Worm (Caenorhabditis elegans) whole organism, late embryonic: ENCODE results near the gene elt-4.

Source experiments
- C08G9.2 ChIP-seq: sonication (generic microtip); optimal IDR thresholded peaks from 2 replicates; lab custom pipeline; 2016; ENCODE audit warnings: mild to moderate bottlenecking, missing genetic modification characterization, moderate library complexity, missing compliant biosample characterization
- ceh-45 ChIP-seq: fragments of 200-800 bp; sonication (Bioruptor generic); IDR thresholded peaks from 2 replicates; pipeline ENCODE4 v1.3.6; 2022; ENCODE audit warnings: missing genetic modification reagents, missing genetic modification characterization, missing compliant biosample characterization
- ceh-9 ChIP-seq: sonication (generic microtip); optimal IDR thresholded peaks from 2 replicates; lab custom pipeline; 2016; ENCODE audit warnings: mild to moderate bottlenecking, missing genetic modification characterization, inconsistent platforms, missing compliant biosample characterization
- che-1 ChIP-seq: sonication (generic microtip); optimal IDR thresholded peaks from 2 replicates; lab custom pipeline; 2016; ENCODE audit warnings: mild to moderate bottlenecking, missing genetic modification characterization, missing compliant biosample characterization
- elt-2 ChIP-seq: sonication (generic microtip); optimal IDR thresholded peaks from 2 replicates; lab custom pipeline; 2016; ENCODE audit warnings: missing genetic modification reagents, missing genetic modification characterization, missing compliant biosample characterization
- ets-4 ChIP-seq: sonication (generic microtip); optimal IDR thresholded peaks from 2 replicates; lab custom pipeline; 2016; ENCODE audit warnings: missing genetic modification characterization, missing compliant biosample characterization
- eyg-1 ChIP-seq: sonication (generic microtip); optimal IDR thresholded peaks from 2 replicates; lab custom pipeline; 2016; ENCODE audit warnings: missing genotype, missing genetic modification characterization, missing compliant biosample characterization
- hlh-8 ChIP-seq: sonication (generic microtip); optimal IDR thresholded peaks from 2 replicates; lab custom pipeline; 2016; ENCODE audit warnings: missing genotype, missing genetic modification characterization, missing compliant biosample characterization
- nfya-1 ChIP-seq: sonication (generic microtip); optimal IDR thresholded peaks from 2 replicates; lab custom pipeline; 2017; ENCODE audit warnings: missing genetic modification characterization, mild to moderate bottlenecking, missing compliant biosample characterization, antibody characterized with exemption, moderate library complexity
- nhr-11 ChIP-seq: fragments of 150-350 bp; optimal IDR thresholded peaks from 2 replicates; lab custom pipeline; 2014; ENCODE audit warnings: missing biosample characterization, missing genetic modification characterization
- npax-4 ChIP-seq: sonication (generic microtip); optimal IDR thresholded peaks from 2 replicates; lab custom pipeline; 2016; ENCODE audit warnings: missing genetic modification characterization, missing compliant biosample characterization
- pax-1 ChIP-seq: fragments of 150-350 bp; optimal IDR thresholded peaks from 2 replicates; lab custom pipeline; 2014; ENCODE audit warnings: missing biosample characterization, missing genetic modification characterization
- unc-3 ChIP-seq, 2 experiments: fragments of 200-800 bp in 1 of 2; sonication (Bioruptor generic) in 1 of 2; sonication (generic microtip) in 1 of 2; conservative IDR thresholded peaks in 1 of 2; optimal IDR thresholded peaks in 1 of 2; 2 replicates each; pipeline versions ENCODE4 v1.3.6 to Lab custom; 2016 to 2022; ENCODE audit warnings: missing compliant biosample characterization in 2 of 2, missing genetic modification characterization in 2 of 2, missing genetic modification reagents in 1 of 2

DNA sequence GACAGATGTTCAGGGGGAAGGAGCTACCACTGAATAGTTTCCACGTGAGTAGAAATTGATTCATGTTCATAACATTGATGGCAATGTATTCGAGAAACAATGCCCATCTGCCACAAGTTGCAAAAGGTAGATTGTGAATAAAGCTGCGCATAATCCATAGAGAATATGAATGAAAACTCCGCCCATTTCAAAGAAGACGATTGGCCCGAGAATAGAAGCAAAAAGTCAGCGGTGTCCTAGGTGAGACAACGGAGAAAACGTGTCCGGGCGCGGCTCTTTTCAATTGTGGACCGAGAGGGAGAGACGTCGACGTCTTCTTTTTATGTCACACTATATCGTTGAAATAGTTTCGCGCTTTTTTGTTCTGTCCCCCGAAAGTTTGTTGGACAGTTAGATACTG lies 24.3 kb downstream of the elt-4 start, which contains the start of gene vab-3:
- TF ChIP-seq ets-4 (no peak), ceh-9 (tag; lab: Kevin White, UChicago) (no peak), unc-3 (GFP tag; conservative IDR thresholded peaks at IDR 0.05; lab: Robert Waterston, UW) (no peak), unc-3 (tag; optimal IDR thresholded peaks at IDR 0.05; lab: Kevin White, UChicago) (no peak), hlh-8 (tag; lab: Kevin White, UChicago) (no peak), nhr-11 (tag; lab: Kevin White, UChicago) (no peak), npax-4 (no peak), eyg-1 (tag; lab: Kevin White, UChicago) (no peak), elt-2 (tag; lab: Kevin White, UChicago) (no peak), C08G9.2 (tag; lab: Kevin White, UChicago) (no peak), pax-1 (no peak), che-1 (tag; lab: Kevin White, UChicago) (no peak), ceh-45 (GFP tag; lab: Robert Waterston, UW) (no peak), nfya-1 (tag; lab: Kevin White, UChicago) (no peak)
